Fruit fly (Drosophila melanogaster) whole organism, pupa: ENCODE measurements around the gene CG33920.

Experiments used
- CG10348 ChIP-seq: fragments of 200-800 bp; sonication (Bioruptor generic); IDR thresholded peaks from 2 replicates; pipeline ENCODE4 v1.3.6; 2022; ENCODE audit warnings: missing biosample characterization, missing genetic modification characterization
- CG12605 ChIP-seq: fragments of 200-800 bp; sonication (Bioruptor generic); IDR thresholded peaks from 2 replicates; pipeline ENCODE4 v1.3.6; 2022; ENCODE audit warnings: missing biosample characterization, missing genetic modification characterization
- CG13204 ChIP-seq: fragments of 200-800 bp; sonication (Bioruptor generic); optimal IDR thresholded peaks from 2 replicates; lab custom pipeline; 2018; ENCODE audit warnings: missing biosample characterization, mild to moderate bottlenecking, missing genetic modification characterization, moderate library complexity
- CG14655 ChIP-seq: fragments of 200-800 bp; sonication (Bioruptor generic); optimal IDR thresholded peaks from 3 replicates; lab custom pipeline; 2017; ENCODE audit warnings: mild to moderate bottlenecking, missing biosample characterization, missing genetic modification reagents, missing genetic modification characterization
- CG15710 ChIP-seq: fragments of 200-800 bp; sonication (Bioruptor generic); optimal IDR thresholded peaks from 2 replicates; lab custom pipeline; 2018; ENCODE audit warnings: missing biosample characterization, mild to moderate bottlenecking, missing genetic modification characterization, moderate library complexity
- CG17806 ChIP-seq: fragments of 200-800 bp; sonication (Bioruptor generic); optimal IDR thresholded peaks from 2 replicates; lab custom pipeline; 2018; ENCODE audit warnings: missing biosample characterization, mild to moderate bottlenecking, missing genetic modification characterization, moderate library complexity
- CG32121 ChIP-seq: fragments of 200-800 bp; sonication (Bioruptor generic); IDR thresholded peaks from 2 replicates; pipeline ENCODE4 v1.3.6; 2022; ENCODE audit warnings: missing biosample characterization, missing genetic modification characterization
- CG34367 ChIP-seq: fragments of 200-800 bp; sonication (Bioruptor generic); optimal IDR thresholded peaks from 2 replicates; lab custom pipeline; 2018; ENCODE audit warnings: missing biosample characterization, mild to moderate bottlenecking, missing genetic modification characterization
- CG4496 ChIP-seq: fragments of 200-800 bp; sonication (Bioruptor generic); IDR thresholded peaks from 3 replicates; pipeline ENCODE4 v1.3.6; 2022; ENCODE audit warnings: missing biosample characterization, missing genetic modification characterization
- CG8159 ChIP-seq: fragments of 200-800 bp; sonication (Bioruptor generic); optimal IDR thresholded peaks from 3 replicates; lab custom pipeline; 2018; ENCODE audit warnings: missing biosample characterization, mild to moderate bottlenecking, missing genetic modification characterization, moderate library complexity
- CG8301 ChIP-seq: fragments of 200-800 bp; sonication (Bioruptor generic); optimal IDR thresholded peaks from 2 replicates; lab custom pipeline; 2018; ENCODE audit warnings: missing biosample characterization, mild to moderate bottlenecking, missing genetic modification characterization
- CG9948 ChIP-seq: fragments of 200-800 bp; sonication (Bioruptor generic); optimal IDR thresholded peaks from 2 replicates; lab custom pipeline; 2018; ENCODE audit warnings: missing biosample characterization, mild to moderate bottlenecking, missing genetic modification characterization, moderate library complexity
- D1 ChIP-seq: fragments of 200-800 bp; sonication (Bioruptor generic); optimal IDR thresholded peaks from 2 replicates; lab custom pipeline; 2018; ENCODE audit warnings: missing biosample characterization, mild to moderate bottlenecking, missing genetic modification characterization, moderate library complexity
- EcR ChIP-seq: fragments of 200-800 bp; sonication (Bioruptor generic); optimal IDR thresholded peaks from 3 replicates; lab custom pipeline; 2019; ENCODE audit warnings: missing biosample characterization, missing genetic modification characterization, mild to moderate bottlenecking, moderate library complexity, missing genetic modification reagents
- Ets98B ChIP-seq: fragments of 200-800 bp; sonication (Bioruptor generic); IDR thresholded peaks from 2 replicates; pipeline ENCODE4 v1.3.6; 2022; ENCODE audit warnings: missing biosample characterization, missing genetic modification characterization
- Pif1A ChIP-seq: fragments of 200-800 bp; sonication (Bioruptor generic); optimal IDR thresholded peaks from 3 replicates; lab custom pipeline; 2016; ENCODE audit warnings: missing biosample characterization, missing genetic modification characterization
- Pif1B ChIP-seq: fragments of 200-800 bp; sonication (Bioruptor generic); optimal IDR thresholded peaks from 3 replicates; lab custom pipeline; 2016; ENCODE audit warnings: missing biosample characterization, missing genetic modification characterization
- Snoo ChIP-seq: fragments of 200-800 bp; sonication (Bioruptor generic); optimal IDR thresholded peaks from 3 replicates; lab custom pipeline; 2017; ENCODE audit warnings: missing biosample characterization, mild to moderate bottlenecking, missing genetic modification characterization, inconsistent platforms
- fd96Ca ChIP-seq: fragments of 200-800 bp; sonication (Bioruptor generic); IDR thresholded peaks from 3 replicates; pipeline ENCODE4 v1.3.6; 2022; ENCODE audit warnings: missing biosample characterization, missing genetic modification characterization
- gl ChIP-seq: fragments of 200-800 bp; sonication (Bioruptor generic); optimal IDR thresholded peaks from 2 replicates; lab custom pipeline; 2018; ENCODE audit warnings: missing biosample characterization, mild to moderate bottlenecking, missing genetic modification characterization
- rn ChIP-seq: fragments of 200-800 bp; sonication (Bioruptor generic); IDR thresholded peaks from 2 replicates; pipeline ENCODE4 v1.3.6; 2022; ENCODE audit warnings: missing biosample characterization, missing genetic modification characterization

The CG33920 gene

dm6 chr3R:31048629-31049028 is 3.7 kb upstream of the CG33920 start, which contains the start of gene Alp4:
Gene Alp4 (plus strand): TSS chr3R:31048929.
- TF ChIP-seq rn, result no peak

- no peak for TF ChIP-seq CG12605
- no peak for TF ChIP-seq CG32121 (GFP tag; lab: Robert Waterston, UW)
- TF ChIP-seq CG34367 (tag; lab: Kevin White, UChicago), result no peak
- 0 out of 3 replicates have a peak, but pooled peaks have one; percentile 18 for TF ChIP-seq fd96Ca (GFP tag; lab: Robert Waterston, UW)
- no peak for TF ChIP-seq CG14655 (GFP tag; lab: Kevin White, UChicago)
Observed at dm6 chr3R:31038473-31039424, 6.2 kb downstream of the CG33920 start, which contains the start of gene CanA1. Gene CanA1 (plus strand): TSS chr3R:31039374.

- TF ChIP-seq CG8159 (tag; lab: Kevin White, UChicago) (no peak), CG10348 (GFP tag; lab: Robert Waterston, UW) (no peak), CG12605 (no peak)
Observed at dm6 chr3R:31035046-31035445, 9.9 kb downstream of the CG33920 start, which contains the start of gene CG33773. Gene CG33773 (plus strand): TSS chr3R:31035346.

- TF ChIP-seq CG8301 (tag; lab: Kevin White, UChicago) (no peak), CG14655 (GFP tag; lab: Kevin White, UChicago) (no peak), EcR (GFP tag; lab: Kevin White, UChicago) (no peak), CG34367 (tag; lab: Kevin White, UChicago) (no peak), D1 (tag; lab: Kevin White, UChicago) (no peak), CG32121 (GFP tag; lab: Robert Waterston, UW) (no peak), CG4496 (GFP tag; lab: Robert Waterston, UW) (no peak), CG10348 (GFP tag; lab: Robert Waterston, UW) (no peak), fd96Ca (GFP tag; lab: Robert Waterston, UW) (no peak)
- TF ChIP-seq, all 21 proteins: peak for 0
Observed at dm6 chr3R:31020762-31021161, 24.1 kb downstream of the CG33920 start.

- TF ChIP-seq D1 (tag; lab: Kevin White, UChicago), result no peak
- TF ChIP-seq CG15710, result no peak
- no peak for TF ChIP-seq CG8159 (tag; lab: Kevin White, UChicago)
- TF ChIP-seq CG9948 (tag; lab: Kevin White, UChicago), result no peak
- no peak for TF ChIP-seq Snoo (tag; lab: Kevin White, UChicago)
- no peak for TF ChIP-seq rn
- no peak for TF ChIP-seq CG13204
- TF ChIP-seq CG4496 (GFP tag; lab: Robert Waterston, UW), result no peak; the same call in 2 of the 3 replicates
- no peak for TF ChIP-seq CG34367 (tag; lab: Kevin White, UChicago)
- TF ChIP-seq CG32121 (GFP tag; lab: Robert Waterston, UW), result no peak
- TF ChIP-seq Pif1A, result no peak
- no peak for TF ChIP-seq fd96Ca (GFP tag; lab: Robert Waterston, UW)
- TF ChIP-seq Ets98B (GFP tag; lab: Robert Waterston, UW), result no peak; the same call in 1 of the 2 replicates
- TF ChIP-seq Pif1B (GFP tag; lab: Kevin White, UChicago), result no peak
- TF ChIP-seq gl (tag; lab: Kevin White, UChicago), result no peak
- no peak for TF ChIP-seq CG12605
- no peak for TF ChIP-seq CG17806
- TF ChIP-seq CG14655 (GFP tag; lab: Kevin White, UChicago), result no peak
- TF ChIP-seq CG8301 (tag; lab: Kevin White, UChicago), result no peak
- TF ChIP-seq CG10348 (GFP tag; lab: Robert Waterston, UW), result no peak
Observed at dm6 chr3R:31019662-31020061, 25.2 kb downstream of the CG33920 start.

- TF ChIP-seq Ets98B (GFP tag; lab: Robert Waterston, UW), result no peak
- TF ChIP-seq CG13204, result peak; percentile 63
- no peak for TF ChIP-seq rn
Observed at dm6 chr3R:31016715-31017114, 28.2 kb downstream of the CG33920 start, which contains the start of gene 5-HT7. Gene 5-HT7 (minus strand): TSS chr3R:31016875.

- no peak for TF ChIP-seq CG12605
- no peak for TF ChIP-seq CG10348 (GFP tag; lab: Robert Waterston, UW)
- TF ChIP-seq CG32121 (GFP tag; lab: Robert Waterston, UW), result no peak
- no peak for TF ChIP-seq fd96Ca (GFP tag; lab: Robert Waterston, UW)
- TF ChIP-seq CG17806, result no peak
- no peak for TF ChIP-seq Pif1B (GFP tag; lab: Kevin White, UChicago)
- TF ChIP-seq CG4496 (GFP tag; lab: Robert Waterston, UW), result no peak
- TF ChIP-seq CG13204, result no peak
- TF ChIP-seq Ets98B (GFP tag; lab: Robert Waterston, UW), result no peak
- no peak for TF ChIP-seq gl (tag; lab: Kevin White, UChicago)
Observed at dm6 chr3R:31010086-31010485, 34.8 kb downstream of the CG33920 start.
